Worm (Caenorhabditis elegans) whole organism, L2 larva: ENCODE data around the gene K10B3.5.

Experiments
- C34F6.9 ChIP-seq: fragments of 150-350 bp; optimal IDR thresholded peaks from 2 replicates; lab custom pipeline; 2014; ENCODE audit warnings: missing biosample characterization, missing genetic modification characterization
- F13H6.1 ChIP-seq: sonication (generic microtip); optimal IDR thresholded peaks from 2 replicates; lab custom pipeline; 2016; ENCODE audit warnings: missing genetic modification characterization, missing compliant biosample characterization
- R02D3.7 ChIP-seq: fragments of 150-350 bp; optimal IDR thresholded peaks from 2 replicates; lab custom pipeline; 2014; ENCODE audit warnings: missing biosample characterization, missing genetic modification characterization
- Y55F3AM.14 ChIP-seq: fragments of 200-800 bp; sonication (Bioruptor generic); optimal IDR thresholded peaks from 2 replicates; lab custom pipeline; 2018; ENCODE audit warnings: mild to moderate bottlenecking, missing genetic modification characterization, missing compliant biosample characterization
- ZK546.5 ChIP-seq: sonication (generic microtip); optimal IDR thresholded peaks from 2 replicates; lab custom pipeline; 2017; ENCODE audit warnings: missing biosample characterization, missing genetic modification characterization
- alr-1 ChIP-seq: fragments of 150-350 bp; optimal IDR thresholded peaks from 2 replicates; lab custom pipeline; 2014; ENCODE audit warnings: missing biosample characterization, missing genetic modification characterization
- aly-2 ChIP-seq: fragments of 150-350 bp; optimal IDR thresholded peaks from 2 replicates; lab custom pipeline; 2014; ENCODE audit warnings: missing biosample characterization, missing genetic modification characterization
- ama-1 ChIP-seq: fragments of 150-350 bp; optimal IDR thresholded peaks from 2 replicates; lab custom pipeline; 2018; ENCODE audit warnings: inconsistent platforms
- blmp-1 ChIP-seq: sonication (generic microtip); optimal IDR thresholded peaks from 2 replicates; lab custom pipeline; 2017; ENCODE audit warnings: missing genetic modification characterization, mild to moderate bottlenecking, missing compliant biosample characterization, antibody characterized with exemption, moderate library complexity; ENCODE audit not compliant: insufficient read depth
- ceh-16 ChIP-seq: fragments of 150-350 bp; optimal IDR thresholded peaks from 2 replicates; lab custom pipeline; 2014; ENCODE audit warnings: missing biosample characterization, missing genetic modification characterization
- ceh-82 ChIP-seq: fragments of 150-350 bp; optimal IDR thresholded peaks from 2 replicates; lab custom pipeline; 2014; ENCODE audit warnings: missing biosample characterization, missing genetic modification characterization
- crh-2 ChIP-seq: sonication (generic microtip); optimal IDR thresholded peaks from 2 replicates; lab custom pipeline; 2017; ENCODE audit warnings: missing biosample characterization, missing genetic modification characterization
- dmd-4 ChIP-seq: sonication (generic microtip); optimal IDR thresholded peaks from 2 replicates; lab custom pipeline; 2017; ENCODE audit warnings: missing biosample characterization, missing genetic modification characterization
- egl-27 ChIP-seq: sonication (generic microtip); optimal IDR thresholded peaks from 3 replicates; lab custom pipeline; 2017; ENCODE audit warnings: missing biosample characterization, missing genetic modification reagents, missing genetic modification characterization
- elt-1 ChIP-seq: fragments of 150-350 bp; optimal IDR thresholded peaks from 2 replicates; lab custom pipeline; 2014; ENCODE audit warnings: missing biosample characterization, missing genetic modification characterization
- elt-3 ChIP-seq: sonication (generic microtip); optimal IDR thresholded peaks from 2 replicates; lab custom pipeline; 2017; ENCODE audit warnings: missing biosample characterization, missing genetic modification characterization
- fos-1 ChIP-seq: fragments of 150-350 bp; optimal IDR thresholded peaks from 2 replicates; lab custom pipeline; 2014; ENCODE audit warnings: missing biosample characterization, missing genetic modification characterization
- gmeb-1 ChIP-seq: fragments of 150-350 bp; optimal IDR thresholded peaks from 2 replicates; lab custom pipeline; 2014; ENCODE audit warnings: missing biosample characterization, missing genetic modification characterization
- lin-11 ChIP-seq: fragments of 150-350 bp; sonication (generic microtip); optimal IDR thresholded peaks from 2 replicates; lab custom pipeline; 2014; ENCODE audit warnings: missing biosample characterization, missing genetic modification characterization, inconsistent platforms, mixed read lengths
- lin-13 ChIP-seq: fragments of 150-350 bp; optimal IDR thresholded peaks from 2 replicates; lab custom pipeline; 2014; ENCODE audit warnings: missing biosample characterization, missing genetic modification reagents, missing genetic modification characterization
- lin-39 ChIP-seq: fragments of 150-350 bp; optimal IDR thresholded peaks from 2 replicates; lab custom pipeline; 2014; ENCODE audit warnings: missing biosample characterization, missing genetic modification reagents, missing genetic modification characterization
- lsy-2 ChIP-seq, 2 experiments: fragments of 150-350 bp in 1 of 2; sonication (generic microtip) in 1 of 2; optimal IDR thresholded peaks; 2 replicates each; lab custom pipeline; 2014 to 2017; ENCODE audit warnings: missing biosample characterization in 2 of 2, missing genetic modification characterization in 2 of 2
- mab-5 ChIP-seq: fragments of 150-350 bp; optimal IDR thresholded peaks from 2 replicates; lab custom pipeline; 2014; ENCODE audit warnings: missing biosample characterization, missing genetic modification characterization
- mbf-1 ChIP-seq: sonication (generic microtip); optimal IDR thresholded peaks from 2 replicates; lab custom pipeline; 2017; ENCODE audit warnings: missing biosample characterization, missing genetic modification characterization
- mdl-1 ChIP-seq, 2 experiments: fragments of 150-350 bp in 1 of 2; sonication (generic microtip) in 1 of 2; optimal IDR thresholded peaks; 2 replicates each; lab custom pipeline; 2017; ENCODE audit warnings: missing biosample characterization in 2 of 2, missing genetic modification characterization in 2 of 2
- nhr-10 ChIP-seq: sonication (generic microtip); optimal IDR thresholded peaks from 2 replicates; lab custom pipeline; 2017; ENCODE audit warnings: missing biosample characterization, missing genetic modification characterization
- nhr-11 ChIP-seq: fragments of 150-350 bp; optimal IDR thresholded peaks from 2 replicates; lab custom pipeline; 2014; ENCODE audit warnings: missing biosample characterization, missing genetic modification characterization
- nhr-12 ChIP-seq: fragments of 150-350 bp; optimal IDR thresholded peaks from 2 replicates; lab custom pipeline; 2014; ENCODE audit warnings: missing biosample characterization, missing genetic modification characterization
- nhr-129 ChIP-seq: fragments of 150-350 bp; optimal IDR thresholded peaks from 2 replicates; lab custom pipeline; 2014; ENCODE audit warnings: missing biosample characterization, missing genetic modification characterization
- nhr-21 ChIP-seq: fragments of 150-350 bp; optimal IDR thresholded peaks from 2 replicates; lab custom pipeline; 2014; ENCODE audit warnings: missing biosample characterization, missing genetic modification characterization
- nhr-23 ChIP-seq: fragments of 150-350 bp; optimal IDR thresholded peaks from 2 replicates; lab custom pipeline; 2014; ENCODE audit warnings: missing biosample characterization, missing genetic modification reagents, missing genetic modification characterization
- nhr-237 ChIP-seq: fragments of 150-350 bp; optimal IDR thresholded peaks from 2 replicates; lab custom pipeline; 2014; ENCODE audit warnings: missing biosample characterization, missing genetic modification characterization
- nhr-25 ChIP-seq: fragments of 150-350 bp; sonication (generic microtip); optimal IDR thresholded peaks from 3 replicates; lab custom pipeline; 2014; ENCODE audit warnings: missing biosample characterization, missing genetic modification characterization
- nhr-6 ChIP-seq: fragments of 150-350 bp; optimal IDR thresholded peaks from 2 replicates; lab custom pipeline; 2014; ENCODE audit warnings: missing biosample characterization, missing genetic modification characterization
- nhr-77 ChIP-seq: fragments of 150-350 bp; optimal IDR thresholded peaks from 2 replicates; lab custom pipeline; 2014; ENCODE audit warnings: missing biosample characterization, missing genetic modification characterization
- peb-1 ChIP-seq: fragments of 150-350 bp; optimal IDR thresholded peaks from 2 replicates; lab custom pipeline; 2014; ENCODE audit warnings: missing biosample characterization, missing genetic modification characterization
- sem-4 ChIP-seq: fragments of 150-350 bp; optimal IDR thresholded peaks from 2 replicates; lab custom pipeline; 2014; ENCODE audit warnings: missing biosample characterization, missing genetic modification reagents, missing genetic modification characterization
- skn-1 ChIP-seq: sonication (generic microtip); optimal IDR thresholded peaks from 2 replicates; lab custom pipeline; 2017; ENCODE audit warnings: missing biosample characterization, missing genetic modification characterization
- sma-3 ChIP-seq: sonication (generic microtip); optimal IDR thresholded peaks from 2 replicates; lab custom pipeline; 2016; ENCODE audit warnings: missing genetic modification reagents, missing genetic modification characterization, missing compliant biosample characterization
- sma-9 ChIP-seq, 2 experiments: fragments of 150-350 bp in 1 of 2; sonication (generic microtip) in 1 of 2; optimal IDR thresholded peaks; 2 replicates each; lab custom pipeline; 2014 to 2016; ENCODE audit warnings: missing genetic modification characterization in 2 of 2, mild to moderate bottlenecking in 1 of 2, missing biosample characterization in 1 of 2, missing compliant biosample characterization in 1 of 2, missing genetic modification reagents in 1 of 2, moderate library complexity in 1 of 2
- snpc-4 ChIP-seq: fragments of 150-350 bp; optimal IDR thresholded peaks from 2 replicates; lab custom pipeline; 2014; ENCODE audit warnings: missing biosample characterization, missing genetic modification characterization
- unc-39 ChIP-seq: fragments of 150-350 bp; optimal IDR thresholded peaks from 2 replicates; lab custom pipeline; 2014; ENCODE audit warnings: missing biosample characterization, missing genetic modification characterization
- unc-55 ChIP-seq: fragments of 150-350 bp; sonication (generic microtip); optimal IDR thresholded peaks from 3 replicates; lab custom pipeline; 2014; ENCODE audit warnings: missing biosample characterization, missing genetic modification reagents, missing genetic modification characterization
- unc-62 ChIP-seq: fragments of 150-350 bp; optimal IDR thresholded peaks from 2 replicates; lab custom pipeline; 2014; ENCODE audit warnings: missing biosample characterization, missing genetic modification reagents, missing genetic modification characterization
- zag-1 ChIP-seq: fragments of 150-350 bp; optimal IDR thresholded peaks from 2 replicates; lab custom pipeline; 2014; ENCODE audit warnings: missing biosample characterization, missing genetic modification characterization
- ztf-1 ChIP-seq: fragments of 200-800 bp; sonication (Bioruptor generic); conservative IDR thresholded peaks from 2 replicates; pipeline ENCODE4 v1.3.6; 2022; ENCODE audit warnings: missing genetic modification characterization, missing compliant biosample characterization
- ztf-11 ChIP-seq: sonication (generic microtip); optimal IDR thresholded peaks from 2 replicates; lab custom pipeline; 2017; ENCODE audit warnings: missing biosample characterization, missing genetic modification characterization
- ztf-4 ChIP-seq: fragments of 150-350 bp; optimal IDR thresholded peaks from 2 replicates; lab custom pipeline; 2014; ENCODE audit warnings: missing biosample characterization, missing genetic modification characterization

K10B3.5 gene

ce11 chrX:3127626-3128142 lies 21.4 kb upstream of the K10B3.5 start:
- TF ChIP-seq mab-5 (peak; percentile 85), nhr-21 (tag; lab: Kevin White, UChicago) (peak; percentile 85), mbf-1 (tag; lab: Kevin White, UChicago) (no peak), nhr-23 (tag; lab: Kevin White, UChicago) (no peak), nhr-77 (tag; lab: Kevin White, UChicago) (peak; percentile 9), lin-39 (tag; lab: Kevin White, UChicago) (peak; percentile 71), unc-62 (no peak), blmp-1 (tag; lab: Kevin White, UChicago) (peak; percentile 90), nhr-129 (tag; lab: Kevin White, UChicago) (peak; percentile 98), fos-1 (tag; lab: Kevin White, UChicago) (peak; percentile 97), aly-2 (tag; lab: Kevin White, UChicago) (no peak), C34F6.9 (peak; percentile 95), ztf-1 (GFP tag; lab: Robert Waterston, UW) (no peak), zag-1 (tag; lab: Kevin White, UChicago) (peak; percentile 91), ceh-16 (peak; percentile 77), skn-1 (tag; lab: Kevin White, UChicago) (no peak), crh-2 (peak; percentile 96), nhr-10 (tag; lab: Kevin White, UChicago) (no peak), elt-1 (tag; lab: Kevin White, UChicago) (no peak), dmd-4 (tag; lab: Kevin White, UChicago) (no peak), sma-3 (GFP tag; lab: Kevin White, UChicago) (peak; percentile 92), alr-1 (tag; lab: Kevin White, UChicago) (no peak), peb-1 (tag; lab: Kevin White, UChicago) (peak; percentile 44), unc-39 (tag; lab: Kevin White, UChicago) (peak; percentile 92), gmeb-1 (tag; lab: Kevin White, UChicago) (peak; percentile 56), ama-1 (peak; percentile 10), nhr-6 (tag; lab: Kevin White, UChicago) (peak; percentile 91), Y55F3AM.14 (peak; percentile 93), lsy-2 (tag; optimal IDR thresholded peaks at IDR 0.05; lab: Kevin White, UChicago) (peak; percentile 78 to 88), ztf-4 (tag; lab: Kevin White, UChicago) (peak; percentile 87), lin-11 (peak; percentile 91), nhr-12 (tag; lab: Kevin White, UChicago) (no peak), elt-3 (tag; lab: Kevin White, UChicago) (no peak), mdl-1 (tag; optimal IDR thresholded peaks at IDR 0.05; lab: Kevin White, UChicago) (peak; percentile 67 to 87), ZK546.5 (tag; lab: Kevin White, UChicago) (no peak), lin-13 (peak; percentile 84), nhr-237 (tag; lab: Kevin White, UChicago) (peak; percentile 21), unc-55 (GFP tag; lab: Kevin White, UChicago) (peak; percentile 98), snpc-4 (tag; lab: Kevin White, UChicago) (peak; percentile 82), egl-27 (peak; percentile 95), F13H6.1 (tag; lab: Kevin White, UChicago) (peak; percentile 98), nhr-25 (tag; lab: Kevin White, UChicago) (peak; percentile 93), sma-9 (GFP tag; optimal IDR thresholded peaks at IDR 0.05; lab: Kevin White, UChicago) (peak; percentile 87), sma-9 (tag; optimal IDR thresholded peaks at IDR 0.05; lab: Kevin White, UChicago) (no peak), nhr-11 (no peak), sem-4 (tag; lab: Kevin White, UChicago) (peak; percentile 92), R02D3.7 (tag; lab: Kevin White, UChicago) (no peak), ceh-82 (tag; lab: Kevin White, UChicago) (peak; percentile 55), ztf-11 (tag; lab: Kevin White, UChicago) (peak; percentile 9)
